Worm (Caenorhabditis elegans) whole organism, early embryonic: Measurements from ENCODE around the gene Y26G10.1.

ENCODE experiments used
- B0310.2 ChIP-seq: sonication (generic microtip); optimal IDR thresholded peaks from 2 replicates; lab custom pipeline; 2016; ENCODE audit warnings: mild to moderate bottlenecking, missing genetic modification characterization, missing compliant biosample characterization
- F13C5.2 ChIP-seq: sonication (generic microtip); optimal IDR thresholded peaks from 2 replicates; lab custom pipeline; 2017; ENCODE audit warnings: mild to moderate bottlenecking, missing genetic modification characterization, inconsistent platforms, missing compliant biosample characterization
- ama-1 ChIP-seq: fragments of 150-350 bp; optimal IDR thresholded peaks from 2 replicates; lab custom pipeline; 2014
- ceh-13 ChIP-seq: fragments of 200-800 bp; sonication (Bioruptor generic); optimal IDR thresholded peaks from 2 replicates; lab custom pipeline; 2018; ENCODE audit warnings: mild to moderate bottlenecking, missing genetic modification characterization, missing compliant biosample characterization
- ceh-36 ChIP-seq: sonication (generic microtip); optimal IDR thresholded peaks from 2 replicates; lab custom pipeline; 2016; ENCODE audit warnings: missing genetic modification characterization, inconsistent platforms, missing compliant biosample characterization
- sea-1 ChIP-seq: fragments of 200-800 bp; sonication (Bioruptor generic); conservative IDR thresholded peaks from 2 replicates; pipeline ENCODE4 v1.3.6; 2022; ENCODE audit warnings: missing genetic modification characterization, missing compliant biosample characterization
- tra-4 ChIP-seq: sonication (generic microtip); optimal IDR thresholded peaks from 2 replicates; lab custom pipeline; 2017; ENCODE audit warnings: missing genetic modification characterization, missing compliant biosample characterization

ce11 chrV:17664367-17664766 lies 31.3 kb downstream of the Y26G10.1 start:
- TF ChIP-seq F13C5.2 (no peak), ama-1 (lab: Kevin White, UChicago) (no peak), ceh-36 (tag; lab: Kevin White, UChicago) (no peak), sea-1 (GFP tag; lab: Robert Waterston, UW) (0 out of 2 replicates have a peak, but pooled peaks have one; percentile 25), tra-4 (tag; lab: Kevin White, UChicago) (no peak), B0310.2 (no peak), ceh-13 (GFP tag; lab: Kevin White, UChicago) (no peak)
